Fruit fly (Drosophila melanogaster) whole organism, embryonic: ENCODE data around the gene sdk.

Experiments
- Abd-B ChIP-seq: fragments of 200-800 bp; sonication (Bioruptor generic); optimal IDR thresholded peaks from 2 replicates; lab custom pipeline; 2018; ENCODE audit warnings: missing biosample characterization, mild to moderate bottlenecking, missing genetic modification characterization, moderate library complexity
- Bgb ChIP-seq: fragments of 200-800 bp; sonication (Bioruptor generic); IDR thresholded peaks from 2 replicates; pipeline ENCODE4 v1.3.6; 2022; ENCODE audit warnings: missing biosample characterization, missing genetic modification characterization; ENCODE audit not compliant: partially characterized antibody
- CG12659 ChIP-seq: fragments of 200-800 bp; sonication (Bioruptor generic); optimal IDR thresholded peaks from 3 replicates; lab custom pipeline; 2017; ENCODE audit warnings: mild to moderate bottlenecking, missing biosample characterization, missing genetic modification reagents, missing genetic modification characterization
- CG1603 ChIP-seq: fragments of 200-800 bp; sonication (Bioruptor generic); optimal IDR thresholded peaks from 2 replicates; lab custom pipeline; 2019; ENCODE audit warnings: missing biosample characterization, mild to moderate bottlenecking, missing genetic modification characterization, moderate library complexity
- CG17361 ChIP-seq: fragments of 200-800 bp; sonication (Bioruptor generic); IDR thresholded peaks from 3 replicates; pipeline ENCODE4 v1.3.6; 2022; ENCODE audit warnings: missing biosample characterization, missing genetic modification characterization
- CG18262 ChIP-seq: fragments of 200-800 bp; optimal IDR thresholded peaks from 3 replicates; lab custom pipeline; 2019; ENCODE audit warnings: missing biosample characterization, mild to moderate bottlenecking, missing genetic modification characterization, moderate library complexity
- CG2116 ChIP-seq: fragments of 200-800 bp; sonication (Bioruptor generic); optimal IDR thresholded peaks from 3 replicates; lab custom pipeline; 2018; ENCODE audit warnings: missing biosample characterization, mild to moderate bottlenecking, missing genetic modification characterization
- CG2875 ChIP-seq: fragments of 200-800 bp; sonication (Bioruptor generic); optimal IDR thresholded peaks from 2 replicates; lab custom pipeline; 2017; ENCODE audit warnings: missing biosample characterization, mild to moderate bottlenecking, missing genetic modification characterization, missing genetic modification reagents
- CG30020 ChIP-seq: fragments of 200-800 bp; optimal IDR thresholded peaks from 2 replicates; lab custom pipeline; 2019; ENCODE audit warnings: missing biosample characterization, mild to moderate bottlenecking, missing genetic modification characterization, moderate library complexity
- CG34224 ChIP-seq: fragments of 200-800 bp; sonication (Bioruptor generic); IDR thresholded peaks from 3 replicates; pipeline ENCODE4 v1.3.6; 2022; ENCODE audit warnings: missing biosample characterization, missing genetic modification characterization; ENCODE audit not compliant: partially characterized antibody
- CG34422 ChIP-seq: fragments of 200-800 bp; sonication (Bioruptor generic); IDR thresholded peaks from 3 replicates; pipeline ENCODE4 v1.3.6; 2022; ENCODE audit warnings: missing biosample characterization, missing genetic modification characterization
- CG43689 ChIP-seq: fragments of 200-800 bp; sonication (Bioruptor generic); IDR thresholded peaks from 2 replicates; pipeline ENCODE4 v1.3.6; 2022; ENCODE audit warnings: missing biosample characterization, missing genetic modification characterization
- CG7928 ChIP-seq: fragments of 200-800 bp; sonication (Bioruptor generic); optimal IDR thresholded peaks from 2 replicates; lab custom pipeline; 2017; ENCODE audit warnings: missing biosample characterization, mild to moderate bottlenecking, missing genetic modification characterization
- CG7963 ChIP-seq: fragments of 200-800 bp; sonication (Bioruptor generic); IDR thresholded peaks from 3 replicates; pipeline ENCODE4 v1.3.6; 2022; ENCODE audit warnings: missing biosample characterization, missing genetic modification characterization; ENCODE audit not compliant: partially characterized antibody
- CG8924 ChIP-seq: fragments of 200-800 bp; optimal IDR thresholded peaks from 3 replicates; lab custom pipeline; 2019; ENCODE audit warnings: missing biosample characterization, mild to moderate bottlenecking, missing genetic modification characterization, moderate library complexity
- CG9437 ChIP-seq: fragments of 200-800 bp; sonication (Bioruptor generic); optimal IDR thresholded peaks from 2 replicates; lab custom pipeline; 2018; ENCODE audit warnings: missing biosample characterization, mild to moderate bottlenecking, missing genetic modification characterization
- CG9797 ChIP-seq: fragments of 200-800 bp; sonication (Bioruptor generic); optimal IDR thresholded peaks from 3 replicates; lab custom pipeline; 2018; ENCODE audit warnings: missing biosample characterization, mild to moderate bottlenecking, missing genetic modification characterization
- Dll ChIP-seq: fragments of 200-800 bp; sonication (Bioruptor generic); IDR thresholded peaks from 4 replicates; pipeline ENCODE4 v1.3.6; 2022; ENCODE audit warnings: missing biosample characterization, missing genetic modification characterization; ENCODE audit not compliant: partially characterized antibody
- Dp ChIP-seq: fragments of 200-800 bp; sonication (Bioruptor generic); optimal IDR thresholded peaks from 2 replicates; lab custom pipeline; 2018; ENCODE audit warnings: missing biosample characterization, mild to moderate bottlenecking, missing genetic modification characterization, moderate library complexity
- Dref ChIP-seq: fragments of 200-800 bp; sonication (Bioruptor generic); IDR thresholded peaks from 2 replicates; pipeline ENCODE4 v1.3.6; 2022; ENCODE audit warnings: missing biosample characterization, missing genetic modification characterization
- E2f2 ChIP-seq: fragments of 200-800 bp; sonication (Bioruptor generic); IDR thresholded peaks from 2 replicates; pipeline ENCODE4 v1.3.6; 2022; ENCODE audit warnings: missing biosample characterization, missing genetic modification characterization
- Hr51 ChIP-seq, 2 experiments: fragments of 200-800 bp; sonication (Bioruptor generic); optimal IDR thresholded peaks; 2 replicates in 1 of 2; 3 replicates in 1 of 2; lab custom pipeline; 2016 to 2018; ENCODE audit warnings: missing biosample characterization in 2 of 2, missing genetic modification characterization in 2 of 2, mild to moderate bottlenecking in 1 of 2, moderate library complexity in 1 of 2
- Hr78 ChIP-seq, 2 experiments: fragments of 200-800 bp in 1 of 2; fragments of >200 bp in 1 of 2; sonication (Bioruptor generic) in 1 of 2; optimal IDR thresholded peaks; 2 replicates each; lab custom pipeline; 2017 to 2019; ENCODE audit warnings: missing biosample characterization in 2 of 2, missing genetic modification characterization in 2 of 2, mild to moderate bottlenecking in 1 of 2, moderate library complexity in 1 of 2
- MBD-R2 ChIP-seq: fragments of 200-800 bp; sonication (Bioruptor generic); IDR thresholded peaks from 2 replicates; pipeline ENCODE4 v1.3.6; 2022; ENCODE audit warnings: missing biosample characterization, missing genetic modification characterization
- MESR4 ChIP-seq: fragments of 200-800 bp; sonication (Bioruptor generic); optimal IDR thresholded peaks from 2 replicates; lab custom pipeline; 2018; ENCODE audit warnings: missing biosample characterization, mild to moderate bottlenecking, missing genetic modification characterization, moderate library complexity
- NC2β ChIP-seq: fragments of 200-800 bp; sonication (Bioruptor generic); optimal IDR thresholded peaks from 2 replicates; lab custom pipeline; 2016; ENCODE audit warnings: missing biosample characterization, missing genetic modification characterization
- Opbp ChIP-seq: fragments of 200-800 bp; sonication (Bioruptor generic); IDR thresholded peaks from 3 replicates; pipeline ENCODE4 v1.3.6; 2022; ENCODE audit warnings: missing biosample characterization, missing genetic modification characterization; ENCODE audit not compliant: partially characterized antibody
- Scr ChIP-seq: fragments of 200-800 bp; sonication (Bioruptor generic); IDR thresholded peaks from 2 replicates; pipeline ENCODE4 v1.3.6; 2022; ENCODE audit warnings: missing biosample characterization, missing genetic modification characterization; ENCODE audit not compliant: partially characterized antibody
- Sry-δ ChIP-seq: fragments of 200-800 bp; sonication (Bioruptor generic); optimal IDR thresholded peaks from 2 replicates; lab custom pipeline; 2016; ENCODE audit warnings: missing biosample characterization, missing genetic modification characterization
- bbx ChIP-seq: fragments of 200-800 bp; sonication (Bioruptor generic); IDR thresholded peaks from 2 replicates; pipeline ENCODE4 v1.3.6; 2022; ENCODE audit warnings: missing biosample characterization, missing genetic modification characterization; ENCODE audit not compliant: partially characterized antibody
- cad ChIP-seq: fragments of >200 bp; optimal IDR thresholded peaks from 2 replicates; lab custom pipeline; 2017; ENCODE audit warnings: missing biosample characterization, missing genetic modification characterization
- chinmo ChIP-seq: fragments of 200-800 bp; sonication (Bioruptor generic); IDR thresholded peaks from 4 replicates; pipeline ENCODE4 v1.3.6; 2022; ENCODE audit warnings: missing biosample characterization, missing genetic modification characterization; ENCODE audit not compliant: partially characterized antibody
- en ChIP-seq: fragments of 200-800 bp; sonication (Bioruptor generic); optimal IDR thresholded peaks from 2 replicates; lab custom pipeline; 2016; ENCODE audit warnings: missing biosample characterization, missing genetic modification characterization
- hb ChIP-seq: fragments of 200-800 bp; sonication (Bioruptor generic); IDR thresholded peaks from 3 replicates; pipeline ENCODE4 v1.3.6; 2022; ENCODE audit warnings: missing biosample characterization, missing genetic modification characterization; ENCODE audit not compliant: partially characterized antibody
- hbn ChIP-seq: fragments of 200-800 bp; sonication (Bioruptor generic); IDR thresholded peaks from 2 replicates; pipeline ENCODE4 v1.3.6; 2022; ENCODE audit warnings: missing biosample characterization, missing genetic modification characterization; ENCODE audit not compliant: partially characterized antibody
- her ChIP-seq: fragments of 200-800 bp; sonication (Bioruptor generic); optimal IDR thresholded peaks from 2 replicates; lab custom pipeline; 2016; ENCODE audit warnings: missing biosample characterization, missing genetic modification characterization
- inv ChIP-seq: fragments of 200-800 bp; sonication (Bioruptor generic); IDR thresholded peaks from 2 replicates; pipeline ENCODE4 v1.3.6; 2022; ENCODE audit warnings: missing biosample characterization, missing genetic modification characterization; ENCODE audit not compliant: partially characterized antibody
- jumu ChIP-seq: fragments of 200-800 bp; sonication (Bioruptor generic); optimal IDR thresholded peaks from 3 replicates; lab custom pipeline; 2016; ENCODE audit warnings: missing biosample characterization, missing genetic modification characterization
- lola ChIP-seq, 3 experiments: fragments of >200 bp in 2 of 3; fragments of 200-800 bp in 1 of 3; sonication (Bioruptor generic) in 1 of 3; optimal IDR thresholded peaks; 2 replicates each; lab custom pipeline; 2017 to 2019; ENCODE audit warnings: missing biosample characterization in 3 of 3, missing genetic modification characterization in 3 of 3, mild to moderate bottlenecking in 1 of 3, moderate library complexity in 1 of 3
- nerfin-2 ChIP-seq: fragments of 200-800 bp; sonication (Bioruptor generic); IDR thresholded peaks from 2 replicates; pipeline ENCODE4 v1.3.6; 2022; ENCODE audit warnings: missing biosample characterization, missing genetic modification characterization; ENCODE audit not compliant: partially characterized antibody
- pfk ChIP-seq: fragments of 200-800 bp; sonication (Bioruptor generic); optimal IDR thresholded peaks from 2 replicates; lab custom pipeline; 2018; ENCODE audit warnings: missing biosample characterization, mild to moderate bottlenecking, missing genetic modification characterization, moderate library complexity
- pzg ChIP-seq: fragments of 200-800 bp; sonication (Bioruptor generic); optimal IDR thresholded peaks from 3 replicates; lab custom pipeline; 2018; ENCODE audit warnings: missing biosample characterization, mild to moderate bottlenecking, missing genetic modification characterization, moderate library complexity
- unc-4 ChIP-seq: fragments of 200-800 bp; sonication (Bioruptor generic); IDR thresholded peaks from 2 replicates; pipeline ENCODE4 v1.3.6; 2022; ENCODE audit warnings: missing biosample characterization, missing genetic modification characterization; ENCODE audit not compliant: partially characterized antibody

The sdk gene

dm6 chrX:644461-644860, 42.2 kb upstream of the sdk start, which contains the start of gene CG13367:
Gene CG13367, plus strand, starts transcription at chrX:644761.
- TF ChIP-seq MBD-R2: 0 out of 2 replicates have a peak, but pooled peaks have one; percentile 10
- TF ChIP-seq CG7928 (GFP tag; lab: Kevin White, UChicago): peak; percentile 49
- TF ChIP-seq, all 482 proteins: peak for 2; not testable (repeated sequence) for 480

- no peak for TF ChIP-seq CG2875 (GFP tag; lab: Kevin White, UChicago)
- TF ChIP-seq CG17361: no peak
- TF ChIP-seq NC2β (GFP tag; lab: Kevin White, UChicago): no peak
- TF ChIP-seq CG43689 (GFP tag; lab: Robert Waterston, UW): no peak
- no peak for TF ChIP-seq her (GFP tag; lab: Kevin White, UChicago)
- TF ChIP-seq bbx (GFP tag; lab: Robert Waterston, UW): peak; percentile 17; the same call in 1 of the 2 replicates
- peak; percentile 1 for TF ChIP-seq CG1603 (tag; lab: Kevin White, UChicago)
- peak; percentile 69 for TF ChIP-seq Dp (GFP tag; lab: Kevin White, UChicago)
- peak; percentile 14 for TF ChIP-seq pzg
- TF ChIP-seq Dref (GFP tag; lab: Robert Waterston, UW): peak; percentile 57
- peak; percentile 14 for TF ChIP-seq CG9437
- peak; percentile 51; the same call in 1 of the 4 replicates for TF ChIP-seq Dll (GFP tag; lab: Robert Waterston, UW)
- TF ChIP-seq Sry-δ (GFP tag; lab: Kevin White, UChicago): peak; percentile 21
- TF ChIP-seq Hr51 (GFP tag; optimal IDR thresholded peaks at IDR 0.05; lab: Kevin White, UChicago): no peak
- peak; percentile 37 for TF ChIP-seq CG2116 (GFP tag; lab: Kevin White, UChicago)
- TF ChIP-seq jumu (GFP tag; lab: Kevin White, UChicago): no peak
- TF ChIP-seq E2f2 (GFP tag; lab: Robert Waterston, UW): peak; percentile 81
- peak; percentile 30; the same call in 1 of the 2 replicates for TF ChIP-seq hbn (GFP tag; lab: Robert Waterston, UW)
- no peak for TF ChIP-seq CG34422 (GFP tag; lab: Robert Waterston, UW)
- TF ChIP-seq Opbp: peak; percentile 35; the same call in 1 of the 3 replicates
- TF ChIP-seq lola (GFP tag; optimal IDR thresholded peaks at IDR 0.05; lab: Kevin White, UChicago): peak in 1 of 3 experiments; percentile 25
- TF ChIP-seq en (GFP tag; lab: Kevin White, UChicago): no peak
- 0 out of 3 replicates have a peak, but pooled peaks have one; percentile 34 for TF ChIP-seq CG7963 (GFP tag; lab: Robert Waterston, UW)
- TF ChIP-seq unc-4 (GFP tag; lab: Robert Waterston, UW): 0 out of 2 replicates have a peak, but pooled peaks have one; percentile 7
- peak; percentile 46 for TF ChIP-seq CG12659 (GFP tag; lab: Kevin White, UChicago)
- no peak for TF ChIP-seq hb (GFP tag; lab: Robert Waterston, UW)
- peak; percentile 19 for TF ChIP-seq CG18262 (tag; lab: Kevin White, UChicago)
- TF ChIP-seq, all 482 proteins: peak for 17
Observed at dm6 chrX:646395-647009, 40.1 kb upstream of the sdk start.

dm6 chrX:647056-647627, 39.5 kb upstream of the sdk start, which contains the start of gene Roc1a:
Gene Roc1a, plus strand, starts transcription at chrX:647304.
- TF ChIP-seq chinmo (GFP tag; lab: Robert Waterston, UW) (peak; percentile 79; the same call in 3 of the 4 replicates), CG34224 (GFP tag; lab: Robert Waterston, UW) (peak; percentile 25; the same call in 2 of the 3 replicates), Abd-B (GFP tag; lab: Kevin White, UChicago) (peak; percentile 5), pfk (GFP tag; lab: Kevin White, UChicago) (no peak), CG9797 (peak; percentile 59), nerfin-2 (peak; percentile 42), Scr (GFP tag; lab: Robert Waterston, UW) (peak; percentile 73), inv (peak; percentile 70), CG30020 (tag; lab: Kevin White, UChicago) (peak; percentile 25), Bgb (peak; percentile 79), bbx (GFP tag; lab: Robert Waterston, UW) (peak; percentile 74), cad (GFP tag; lab: Kevin White, UChicago) (no peak), Hr78 (GFP tag; optimal IDR thresholded peaks at IDR 0.05; lab: Kevin White, UChicago) (no peak), CG8924 (tag; lab: Kevin White, UChicago) (peak; percentile 38), MESR4 (GFP tag; lab: Kevin White, UChicago) (peak; percentile 91)
